Fruit fly (Drosophila melanogaster) whole organism, prepupa: Measurements from ENCODE around the gene CG4660.

Experiments
- CG6276 ChIP-seq: fragments of 200-800 bp; sonication (Bioruptor generic); optimal IDR thresholded peaks from 2 replicates; lab custom pipeline; 2017; ENCODE audit warnings: missing biosample characterization, mild to moderate bottlenecking, missing genetic modification characterization
- CG8632 ChIP-seq: fragments of 200-800 bp; sonication (Bioruptor generic); optimal IDR thresholded peaks from 3 replicates; lab custom pipeline; 2016; ENCODE audit warnings: missing biosample characterization, missing genetic modification characterization

DNA sequence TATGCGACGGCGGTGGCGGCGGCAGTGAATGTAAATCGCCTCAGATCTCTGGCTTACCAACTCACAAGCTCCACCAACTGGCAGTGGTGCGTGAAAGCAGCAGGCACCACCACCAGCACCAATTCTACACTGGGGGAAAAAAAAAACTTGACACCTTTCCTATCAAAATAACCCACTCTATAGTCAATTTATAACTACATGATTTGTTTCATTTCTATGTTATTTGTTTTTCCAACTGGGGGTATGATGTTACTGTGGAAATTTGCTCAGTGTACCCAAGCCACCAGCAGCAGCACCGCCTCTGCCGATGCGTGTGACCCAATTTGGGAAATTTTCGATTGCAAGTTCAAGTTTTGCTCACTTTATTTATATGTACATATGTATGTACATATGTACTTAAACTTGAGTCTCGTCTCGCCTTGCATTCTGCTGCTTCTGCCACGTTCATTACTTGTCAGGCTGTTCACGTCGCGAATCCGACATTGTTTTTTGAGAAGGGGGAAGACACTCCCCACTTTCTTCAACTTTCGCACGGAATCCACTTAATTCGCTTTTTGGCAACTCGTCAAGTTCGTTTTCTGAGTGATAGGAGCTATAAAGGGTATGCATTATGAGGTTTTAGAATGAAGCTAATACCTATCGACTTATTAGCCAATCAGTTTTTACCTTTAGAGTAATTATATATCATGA, 21.9 kb downstream of the CG4660 start:
- TF ChIP-seq CG6276: peak; percentile 70
- peak; percentile 88 for TF ChIP-seq CG8632 (GFP tag; lab: Kevin White, UChicago)
